Worm (Caenorhabditis elegans): Measurements from ENCODE around the gene polk-1.

- TF ChIP-seq ref-1 (GFP tag; conservative IDR thresholded peaks at IDR 0.05), result no peak
- TF ChIP-seq flt-1 (GFP tag; IDR thresholded peaks at IDR 0.05), result no peak
These were observed 40.3 kb upstream of the polk-1 start for ce11 chrIII:8668717-8669116.
